Worm (Caenorhabditis elegans): ENCODE data around the gene pals-30.

The pals-30 gene

ce11 chrIV:14573068-14573467 is 21.3 kb upstream of the pals-30 start:
- TF ChIP-seq egl-5 (tag; optimal IDR thresholded peaks at IDR 0.05) (no peak), R02D3.7 (tag; optimal IDR thresholded peaks at IDR 0.05) (no peak), ama-1 (optimal IDR thresholded peaks at IDR 0.05) (no peak), nfya-1 (tag; optimal IDR thresholded peaks at IDR 0.05; ENCODE audit: insufficient read depth) (peak; percentile 82), ztf-4 (tag; optimal IDR thresholded peaks at IDR 0.05) (no peak)

- TF ChIP-seq nhr-28 (tag; optimal IDR thresholded peaks at IDR 0.05) (no peak), fkh-2 (tag; optimal IDR thresholded peaks at IDR 0.05) (no peak), elt-3 (tag; optimal IDR thresholded peaks at IDR 0.05) (no peak), unc-39 (tag; optimal IDR thresholded peaks at IDR 0.05) (no peak), fos-1 (tag; optimal IDR thresholded peaks at IDR 0.05) (no peak), nhr-76 (tag; optimal IDR thresholded peaks at IDR 0.05) (no peak), nhr-23 (tag; optimal IDR thresholded peaks at IDR 0.05) (no peak), fkh-10 (GFP tag; optimal IDR thresholded peaks at IDR 0.05) (no peak), mml-1 (tag; optimal IDR thresholded peaks at IDR 0.05) (no peak), nhr-77 (tag; optimal IDR thresholded peaks at IDR 0.05) (no peak), ceh-28 (tag; optimal IDR thresholded peaks at IDR 0.05) (no peak), egl-27 (tag; optimal IDR thresholded peaks at IDR 0.05) (no peak)
These were observed 20.8 kb upstream of the pals-30 start, which contains the start of gene glb-34 for ce11 chrIV:14572607-14573006. glb-34 (minus strand) TSS chrIV:14572707.

- TF ChIP-seq daf-12 (tag; optimal IDR thresholded peaks at IDR 0.05) (no peak), ceh-82 (tag; optimal IDR thresholded peaks at IDR 0.05) (no peak), nhr-77 (tag; optimal IDR thresholded peaks at IDR 0.05) (no peak), R02D3.7 (tag; optimal IDR thresholded peaks at IDR 0.05) (no peak), nhr-23 (tag; optimal IDR thresholded peaks at IDR 0.05) (no peak), zag-1 (tag; optimal IDR thresholded peaks at IDR 0.05) (no peak), nhr-12 (tag; optimal IDR thresholded peaks at IDR 0.05) (no peak), elt-1 (tag; optimal IDR thresholded peaks at IDR 0.05) (no peak), lsy-12 (tag; optimal IDR thresholded peaks at IDR 0.05) (no peak), hmg-11 (tag; optimal IDR thresholded peaks at IDR 0.05) (no peak)
These were observed 19.9 kb upstream of the pals-30 start for ce11 chrIV:14571626-14572025.

ce11 chrIV:14565062-14565461 is 13.3 kb upstream of the pals-30 start, which contains the start of gene Y57G11B.2:
Y57G11B.2 (plus strand) TSS chrIV:14565362.
- no peak for TF ChIP-seq lsy-12 (tag; optimal IDR thresholded peaks at IDR 0.05)
- no peak for TF ChIP-seq sea-2 (GFP tag; optimal IDR thresholded peaks at IDR 0.05)
- no peak for TF ChIP-seq ama-1 (optimal IDR thresholded peaks at IDR 0.05)
- no peak for TF ChIP-seq nhr-25 (tag; optimal IDR thresholded peaks at IDR 0.05)
- TF ChIP-seq unc-62 (GFP tag; optimal IDR thresholded peaks at IDR 0.05) = no peak
- no peak for TF ChIP-seq tbx-2 (tag; optimal IDR thresholded peaks at IDR 0.05)
- TF ChIP-seq nhr-67 (tag; optimal IDR thresholded peaks at IDR 0.05) = no peak
- no peak for TF ChIP-seq lin-39 (tag; optimal IDR thresholded peaks at IDR 0.05)
- no peak for TF ChIP-seq fkh-2 (tag; optimal IDR thresholded peaks at IDR 0.05)
- TF ChIP-seq hmg-11 (tag; optimal IDR thresholded peaks at IDR 0.05) = no peak
- TF ChIP-seq elt-3 (tag; optimal IDR thresholded peaks at IDR 0.05) = no peak
- no peak for TF ChIP-seq ZK546.5 (tag; optimal IDR thresholded peaks at IDR 0.05)
- TF ChIP-seq nhr-28 (tag; optimal IDR thresholded peaks at IDR 0.05) = no peak
- TF ChIP-seq eor-1 (tag; optimal IDR thresholded peaks at IDR 0.05) = no peak
- no peak for TF ChIP-seq snpc-4 (tag; optimal IDR thresholded peaks at IDR 0.05)
- no peak for TF ChIP-seq mdl-1 (tag; optimal IDR thresholded peaks at IDR 0.05)
- TF ChIP-seq R02D3.7 (tag; optimal IDR thresholded peaks at IDR 0.05) = no peak
- TF ChIP-seq zag-1 (tag; optimal IDR thresholded peaks at IDR 0.05) = no peak

- TF ChIP-seq pqm-1 (tag; optimal IDR thresholded peaks at IDR 0.05) (peak; percentile 13), pha-4 (tag; optimal IDR thresholded peaks at IDR 0.05) (peak; percentile 34), skn-1 (tag; optimal IDR thresholded peaks at IDR 0.05) (no peak), elt-2 (tag; optimal IDR thresholded peaks at IDR 0.05) (peak; percentile 50), snpc-4 (tag; optimal IDR thresholded peaks at IDR 0.05) (peak; percentile 3), ceh-9 (tag; optimal IDR thresholded peaks at IDR 0.05) (no peak)
These were observed 11.0 kb upstream of the pals-30 start for ce11 chrIV:14562649-14563268.

All from whole organism, L3 larva.